Worm (Caenorhabditis elegans) whole organism, L3 larva: Measurements from ENCODE around the gene irld-27.

Experiments used
- ama-1 ChIP-seq: fragments of 150-350 bp; optimal IDR thresholded peaks from 2 replicates; lab custom pipeline; 2018
- ceh-16 ChIP-seq: sonication (generic microtip); optimal IDR thresholded peaks from 2 replicates; lab custom pipeline; 2017; ENCODE audit warnings: missing biosample characterization, missing genetic modification characterization
- ceh-82 ChIP-seq: fragments of 150-350 bp; optimal IDR thresholded peaks from 2 replicates; lab custom pipeline; 2014; ENCODE audit warnings: missing biosample characterization, missing genetic modification characterization
- elt-1 ChIP-seq: fragments of 150-350 bp; optimal IDR thresholded peaks from 2 replicates; lab custom pipeline; 2014; ENCODE audit warnings: missing biosample characterization, missing genetic modification characterization
- lin-39 ChIP-seq: fragments of 150-350 bp; optimal IDR thresholded peaks from 2 replicates; lab custom pipeline; 2018; ENCODE audit warnings: missing biosample characterization, missing genetic modification reagents, missing genetic modification characterization
- mdl-1 ChIP-seq: fragments of 150-350 bp; optimal IDR thresholded peaks from 2 replicates; lab custom pipeline; 2014; ENCODE audit warnings: missing biosample characterization, missing genetic modification characterization
- nhr-11 ChIP-seq: fragments of 150-350 bp; optimal IDR thresholded peaks from 2 replicates; lab custom pipeline; 2014; ENCODE audit warnings: missing biosample characterization, missing genetic modification characterization
- nhr-23 ChIP-seq: fragments of 150-350 bp; optimal IDR thresholded peaks from 2 replicates; lab custom pipeline; 2014; ENCODE audit warnings: missing biosample characterization, missing genetic modification reagents, missing genetic modification characterization
- snpc-4 ChIP-seq: fragments of 150-350 bp; optimal IDR thresholded peaks from 2 replicates; lab custom pipeline; 2014; ENCODE audit warnings: missing biosample characterization, missing genetic modification characterization
- unc-39 ChIP-seq: sonication (generic microtip); optimal IDR thresholded peaks from 4 replicates; lab custom pipeline; 2017; ENCODE audit warnings: missing biosample characterization, missing genetic modification characterization
- zag-1 ChIP-seq: fragments of 150-350 bp; optimal IDR thresholded peaks from 2 replicates; lab custom pipeline; 2014; ENCODE audit warnings: missing biosample characterization, missing genetic modification characterization
- ztf-11 ChIP-seq: fragments of 150-350 bp; optimal IDR thresholded peaks from 2 replicates; lab custom pipeline; 2014; ENCODE audit warnings: missing biosample characterization, missing genetic modification characterization
- ztf-4 ChIP-seq: fragments of 150-350 bp; optimal IDR thresholded peaks from 2 replicates; lab custom pipeline; 2014; ENCODE audit warnings: missing biosample characterization, missing genetic modification characterization

- TF ChIP-seq ceh-82 (tag; lab: Kevin White, UChicago) (no peak), ztf-4 (tag; lab: Kevin White, UChicago) (no peak), elt-1 (no peak), snpc-4 (tag; lab: Kevin White, UChicago) (no peak), mdl-1 (tag; lab: Kevin White, UChicago) (no peak), zag-1 (tag; lab: Kevin White, UChicago) (no peak), nhr-23 (tag; lab: Kevin White, UChicago) (no peak), ztf-11 (tag; lab: Kevin White, UChicago) (no peak), unc-39 (no peak), nhr-11 (tag; lab: Kevin White, UChicago) (no peak), lin-39 (no peak), ceh-16 (tag; lab: Kevin White, UChicago) (no peak), ama-1 (lab: Kevin White, UChicago) (no peak)
These were observed 8.1 kb downstream of the irld-27 start, which contains the start of gene F14D2.5 for ce11 chrII:3340251-3340650.
